Fruit fly (Drosophila melanogaster) whole organism, embryonic: ENCODE results near the gene CG14277.

ENCODE experiments used
- Ada2b ChIP-seq: fragments of 200-800 bp; sonication (Bioruptor generic); IDR thresholded peaks from 2 replicates; pipeline ENCODE4 v1.3.6; 2022; ENCODE audit warnings: missing biosample characterization, missing genetic modification characterization
- Asciz ChIP-seq: fragments of 200-800 bp; sonication (Bioruptor generic); optimal IDR thresholded peaks from 2 replicates; lab custom pipeline; 2017; ENCODE audit warnings: missing biosample characterization, mild to moderate bottlenecking, missing genetic modification characterization, missing genetic modification reagents
- Awh ChIP-seq: fragments of 200-800 bp; sonication (Bioruptor generic); IDR thresholded peaks from 2 replicates; pipeline ENCODE4, ENCODE4 v1.3.6; 2022; ENCODE audit warnings: missing biosample characterization, missing genetic modification characterization
- CG10431 ChIP-seq: fragments of 200-800 bp; sonication (Bioruptor generic); optimal IDR thresholded peaks from 3 replicates; lab custom pipeline; 2018; ENCODE audit warnings: missing biosample characterization, mild to moderate bottlenecking, missing genetic modification characterization
- CG11085 ChIP-seq: fragments of 200-800 bp; sonication (Bioruptor generic); IDR thresholded peaks from 2 replicates; pipeline ENCODE4 v1.3.6; 2022; ENCODE audit warnings: missing biosample characterization, missing genetic modification characterization
- CG11093 ChIP-seq: fragments of 200-800 bp; sonication (Bioruptor generic); IDR thresholded peaks from 3 replicates; pipeline ENCODE4 v1.3.6; 2022; ENCODE audit warnings: missing biosample characterization, missing genetic modification characterization
- CG11696 ChIP-seq: fragments of 200-800 bp; sonication (Bioruptor generic); IDR thresholded peaks from 2 replicates; pipeline ENCODE4 v1.3.6; 2022; ENCODE audit warnings: missing biosample characterization, missing genetic modification characterization
- CG13775 ChIP-seq: fragments of 200-800 bp; sonication (Bioruptor generic); optimal IDR thresholded peaks from 3 replicates; lab custom pipeline; 2017; ENCODE audit warnings: missing biosample characterization, mild to moderate bottlenecking, missing genetic modification characterization
- CG17385 ChIP-seq: fragments of 200-800 bp; sonication (Bioruptor generic); optimal IDR thresholded peaks from 3 replicates; lab custom pipeline; 2018; ENCODE audit warnings: missing biosample characterization, mild to moderate bottlenecking, missing genetic modification characterization
- CG18011 ChIP-seq: fragments of 200-800 bp; sonication (Bioruptor generic); optimal IDR thresholded peaks from 2 replicates; lab custom pipeline; 2017; ENCODE audit warnings: missing biosample characterization, missing genetic modification characterization, mild to moderate bottlenecking, moderate library complexity, missing genotype
- CG18599 ChIP-seq: fragments of 200-800 bp; sonication (Bioruptor generic); optimal IDR thresholded peaks from 3 replicates; lab custom pipeline; 2017; ENCODE audit warnings: missing biosample characterization, missing genetic modification characterization, mild to moderate bottlenecking, moderate library complexity, missing genetic modification reagents
- CG3065 ChIP-seq: fragments of 200-800 bp; sonication (Bioruptor generic); optimal IDR thresholded peaks from 2 replicates; lab custom pipeline; 2016; ENCODE audit warnings: missing biosample characterization, missing genetic modification characterization
- CG33213 ChIP-seq: fragments of 200-800 bp; sonication (Bioruptor generic); optimal IDR thresholded peaks from 3 replicates; lab custom pipeline; 2016; ENCODE audit warnings: missing biosample characterization, missing genetic modification characterization
- CG4404 ChIP-seq: fragments of 200-800 bp; sonication (Bioruptor generic); IDR thresholded peaks from 2 replicates; pipeline ENCODE4 v1.3.6; 2022; ENCODE audit warnings: missing biosample characterization, missing genetic modification characterization
- CG6254 ChIP-seq: fragments of 200-800 bp; sonication (Bioruptor generic); optimal IDR thresholded peaks from 3 replicates; lab custom pipeline; 2017; ENCODE audit warnings: mild to moderate bottlenecking, missing biosample characterization, missing genetic modification reagents, missing genetic modification characterization
- CG6854 ChIP-seq: fragments of 200-800 bp; sonication (Bioruptor generic); optimal IDR thresholded peaks from 3 replicates; lab custom pipeline; 2017; ENCODE audit warnings: missing biosample characterization, mild to moderate bottlenecking, missing genetic modification characterization
- CG7928 ChIP-seq: fragments of 200-800 bp; sonication (Bioruptor generic); optimal IDR thresholded peaks from 2 replicates; lab custom pipeline; 2017; ENCODE audit warnings: missing biosample characterization, mild to moderate bottlenecking, missing genetic modification characterization
- CG8924 ChIP-seq: fragments of 200-800 bp; optimal IDR thresholded peaks from 3 replicates; lab custom pipeline; 2019; ENCODE audit warnings: missing biosample characterization, mild to moderate bottlenecking, missing genetic modification characterization, moderate library complexity
- CG9215 ChIP-seq: fragments of 200-800 bp; sonication (Bioruptor generic); IDR thresholded peaks from 2 replicates; pipeline ENCODE4 v1.3.6; 2022; ENCODE audit warnings: missing biosample characterization, missing genetic modification characterization
- Chrac-16 ChIP-seq: fragments of 200-800 bp; sonication (Bioruptor generic); optimal IDR thresholded peaks from 3 replicates; lab custom pipeline; 2016; ENCODE audit warnings: missing biosample characterization, missing genetic modification characterization
- Gsc ChIP-seq: fragments of 200-800 bp; sonication (Bioruptor generic); IDR thresholded peaks from 2 replicates; pipeline ENCODE4 v1.3.6; 2022; ENCODE audit warnings: missing biosample characterization, missing genetic modification characterization
- HLH3B ChIP-seq: fragments of 200-800 bp; sonication (Bioruptor generic); IDR thresholded peaks from 2 replicates; pipeline ENCODE4 v1.3.6; 2022; ENCODE audit warnings: missing biosample characterization, missing genetic modification characterization
- Lhr ChIP-seq: fragments of 200-800 bp; sonication (Bioruptor generic); optimal IDR thresholded peaks from 3 replicates; lab custom pipeline; 2017; ENCODE audit warnings: mild to moderate bottlenecking, missing biosample characterization, missing genetic modification reagents, missing genetic modification characterization
- Mes4 ChIP-seq: fragments of 200-800 bp; sonication (Bioruptor generic); optimal IDR thresholded peaks from 2 replicates; lab custom pipeline; 2016; ENCODE audit warnings: missing biosample characterization, missing genetic modification characterization
- Myb ChIP-seq: fragments of 200-800 bp; sonication (Bioruptor generic); optimal IDR thresholded peaks from 2 replicates; lab custom pipeline; 2016; ENCODE audit warnings: missing biosample characterization, missing genetic modification characterization
- Rx ChIP-seq: fragments of 200-800 bp; sonication (Bioruptor generic); IDR thresholded peaks from 2 replicates; pipeline ENCODE4 v1.3.6; 2022; ENCODE audit warnings: missing biosample characterization, missing genetic modification characterization
- Sry-β ChIP-seq: fragments of 200-800 bp; sonication (Bioruptor generic); optimal IDR thresholded peaks from 2 replicates; lab custom pipeline; 2018; ENCODE audit warnings: missing biosample characterization, mild to moderate bottlenecking, missing genetic modification characterization, moderate library complexity
- Xbp1 ChIP-seq: fragments of 200-800 bp; sonication (Bioruptor generic); optimal IDR thresholded peaks from 3 replicates; lab custom pipeline; 2016; ENCODE audit warnings: missing biosample characterization, mild to moderate bottlenecking, missing genetic modification characterization
- Xrp1 ChIP-seq: fragments of 200-800 bp; sonication (Bioruptor generic); IDR thresholded peaks from 2 replicates; pipeline ENCODE4 v1.3.6; 2022; ENCODE audit warnings: missing biosample characterization, missing genetic modification characterization
- ac ChIP-seq: fragments of 200-800 bp; sonication (Bioruptor generic); optimal IDR thresholded peaks from 3 replicates; lab custom pipeline; 2017; ENCODE audit warnings: missing biosample characterization, mild to moderate bottlenecking, missing genetic modification characterization
- ara ChIP-seq: fragments of 200-800 bp; sonication (Bioruptor generic); IDR thresholded peaks from 2 replicates; pipeline ENCODE4 v1.3.6; 2022; ENCODE audit warnings: missing biosample characterization, missing genetic modification characterization
- az2 ChIP-seq: fragments of 200-800 bp; sonication (Bioruptor generic); optimal IDR thresholded peaks from 3 replicates; lab custom pipeline; 2016; ENCODE audit warnings: missing biosample characterization, missing genetic modification characterization
- chinmo ChIP-seq: fragments of 200-800 bp; sonication (Bioruptor generic); IDR thresholded peaks from 4 replicates; pipeline ENCODE4 v1.3.6; 2022; ENCODE audit warnings: missing biosample characterization, missing genetic modification characterization; ENCODE audit not compliant: partially characterized antibody
- crc ChIP-seq: fragments of 200-800 bp; sonication (Bioruptor generic); optimal IDR thresholded peaks from 2 replicates; lab custom pipeline; 2016; ENCODE audit warnings: missing biosample characterization, missing genetic modification characterization
- cwo ChIP-seq: fragments of 200-800 bp; sonication (Bioruptor generic); optimal IDR thresholded peaks from 3 replicates; lab custom pipeline; 2017; ENCODE audit warnings: missing biosample characterization, missing genetic modification characterization, mild to moderate bottlenecking, moderate library complexity, missing genetic modification reagents
- esg ChIP-seq: fragments of 200-800 bp; sonication (Bioruptor generic); conservative IDR thresholded peaks from 2 replicates; pipeline ENCODE4 v1.3.6; 2022; ENCODE audit warnings: missing biosample characterization, missing genetic modification characterization
- fd64A ChIP-seq: fragments of 200-800 bp; sonication (Bioruptor generic); optimal IDR thresholded peaks from 3 replicates; lab custom pipeline; 2018; ENCODE audit warnings: missing biosample characterization, mild to moderate bottlenecking, missing genetic modification characterization
- gfzf ChIP-seq: fragments of 200-800 bp; sonication (Bioruptor generic); optimal IDR thresholded peaks from 2 replicates; lab custom pipeline; 2016; ENCODE audit warnings: missing biosample characterization, mild to moderate bottlenecking, missing genetic modification characterization, moderate library complexity
- hbn ChIP-seq: fragments of 200-800 bp; sonication (Bioruptor generic); IDR thresholded peaks from 2 replicates; pipeline ENCODE4 v1.3.6; 2022; ENCODE audit warnings: missing biosample characterization, missing genetic modification characterization; ENCODE audit not compliant: partially characterized antibody
- nerfin-2 ChIP-seq: fragments of 200-800 bp; sonication (Bioruptor generic); IDR thresholded peaks from 2 replicates; pipeline ENCODE4 v1.3.6; 2022; ENCODE audit warnings: missing biosample characterization, missing genetic modification characterization; ENCODE audit not compliant: partially characterized antibody
- p53 ChIP-seq: fragments of 200-800 bp; sonication (Bioruptor generic); optimal IDR thresholded peaks from 2 replicates; lab custom pipeline; 2016; ENCODE audit warnings: missing biosample characterization, missing genetic modification characterization
- psq ChIP-seq: fragments of 200-800 bp; sonication (Bioruptor generic); optimal IDR thresholded peaks from 2 replicates; lab custom pipeline; 2017; ENCODE audit warnings: missing biosample characterization, missing genetic modification characterization
- schlank ChIP-seq: fragments of 200-800 bp; sonication (Bioruptor generic); optimal IDR thresholded peaks from 2 replicates; lab custom pipeline; 2018; ENCODE audit warnings: missing biosample characterization, mild to moderate bottlenecking, missing genetic modification characterization
- shn ChIP-seq: fragments of 200-800 bp; sonication (Bioruptor generic); optimal IDR thresholded peaks from 3 replicates; lab custom pipeline; 2016; ENCODE audit warnings: missing biosample characterization, missing genetic modification characterization
- slou ChIP-seq: fragments of 200-800 bp; sonication (Bioruptor generic); optimal IDR thresholded peaks from 3 replicates; lab custom pipeline; 2016; ENCODE audit warnings: missing biosample characterization, missing genetic modification characterization
- sna ChIP-seq: fragments of 200-800 bp; sonication (Bioruptor generic); IDR thresholded peaks from 2 replicates; pipeline ENCODE4 v1.3.6; 2022; ENCODE audit warnings: missing biosample characterization, missing genetic modification characterization; ENCODE audit not compliant: partially characterized antibody
- tll ChIP-seq, 2 experiments: fragments of 200-800 bp in 1 of 2; fragments of >200 bp in 1 of 2; sonication (Bioruptor generic) in 1 of 2; optimal IDR thresholded peaks; 2 replicates each; lab custom pipeline; 2017 to 2019; ENCODE audit warnings: missing biosample characterization in 2 of 2, missing genetic modification characterization in 2 of 2, mild to moderate bottlenecking in 1 of 2, moderate library complexity in 1 of 2
- z ChIP-seq: fragments of 200-800 bp; sonication (Bioruptor generic); IDR thresholded peaks from 3 replicates; pipeline ENCODE4 v1.3.6; 2022; ENCODE audit warnings: missing biosample characterization, missing genetic modification characterization
- zen ChIP-seq: fragments of 200-800 bp; sonication (Bioruptor generic); optimal IDR thresholded peaks from 3 replicates; lab custom pipeline; 2018; ENCODE audit warnings: missing biosample characterization, mild to moderate bottlenecking, missing genetic modification characterization, moderate library complexity

The CG14277 gene

dm6 chr2L:8266670-8267435, 24.6 kb downstream of the CG14277 start (continued):
- TF ChIP-seq gfzf (GFP tag; lab: Kevin White, UChicago) (no peak), nerfin-2 (GFP tag; lab: Robert Waterston, UW) (no peak), z (no peak), crc (GFP tag; lab: Kevin White, UChicago) (no peak), CG4404 (GFP tag; lab: Robert Waterston, UW) (no peak), CG6854 (GFP tag; lab: Kevin White, UChicago) (no peak), CG6254 (GFP tag; lab: Kevin White, UChicago) (no peak), schlank (tag; lab: Kevin White, UChicago) (no peak), esg (GFP tag; lab: Robert Waterston, UW) (peak; percentile 29; the same call in 1 of the 2 replicates), psq (GFP tag; lab: Kevin White, UChicago) (peak; percentile 24), fd64A (GFP tag; lab: Kevin White, UChicago) (no peak), p53 (no peak), CG9215 (no peak), Asciz (GFP tag; lab: Kevin White, UChicago) (no peak), CG11696 (GFP tag; lab: Robert Waterston, UW) (no peak), cwo (GFP tag; lab: Kevin White, UChicago) (no peak), sna (no peak), CG11093 (GFP tag; lab: Robert Waterston, UW) (no peak), chinmo (GFP tag; lab: Robert Waterston, UW) (peak; percentile 82), CG33213 (GFP tag; lab: Kevin White, UChicago) (no peak), Myb (GFP tag; lab: Kevin White, UChicago) (no peak), tll (GFP tag; optimal IDR thresholded peaks at IDR 0.05; lab: Kevin White, UChicago) (no peak), shn (GFP tag; lab: Kevin White, UChicago) (no peak), CG17385 (GFP tag; lab: Kevin White, UChicago) (peak; percentile 93), az2 (GFP tag; lab: Kevin White, UChicago) (no peak), Awh (GFP tag; lab: Robert Waterston, UW) (0 out of 2 replicates have a peak, but pooled peaks have one; percentile 36), hbn (GFP tag; lab: Robert Waterston, UW) (no peak), Mes4 (GFP tag; lab: Kevin White, UChicago) (no peak), slou (no peak), Lhr (GFP tag; lab: Kevin White, UChicago) (no peak), Xrp1 (GFP tag; lab: Robert Waterston, UW) (no peak), ac (GFP tag; lab: Kevin White, UChicago) (peak; percentile 92), zen (tag; lab: Kevin White, UChicago) (peak; percentile 21), CG18011 (GFP tag; lab: Kevin White, UChicago) (no peak), CG13775 (no peak), Sry-β (GFP tag; lab: Kevin White, UChicago) (no peak), CG18599 (GFP tag; lab: Kevin White, UChicago) (no peak), CG11085 (GFP tag; lab: Robert Waterston, UW) (no peak), ara (GFP tag; lab: Robert Waterston, UW) (no peak), CG10431 (GFP tag; lab: Kevin White, UChicago) (no peak), CG8924 (tag; lab: Kevin White, UChicago) (peak; percentile 3), CG3065 (GFP tag; lab: Kevin White, UChicago) (no peak), Chrac-16 (no peak), CG7928 (GFP tag; lab: Kevin White, UChicago) (no peak), Xbp1 (GFP tag; lab: Kevin White, UChicago) (no peak), Rx (GFP tag; lab: Robert Waterston, UW) (no peak), Ada2b (GFP tag; lab: Robert Waterston, UW) (no peak), HLH3B (GFP tag; lab: Robert Waterston, UW) (no peak), Gsc (GFP tag; lab: Robert Waterston, UW) (no peak)
